Fruit fly (Drosophila melanogaster) whole organism, adult: ENCODE measurements around the gene Sec16.

Experiments
- CG12768 ChIP-seq: fragments of 200-800 bp; sonication (Bioruptor generic); optimal IDR thresholded peaks from 2 replicates; lab custom pipeline; 2017; ENCODE audit warnings: missing biosample characterization, missing genetic modification characterization, mild to moderate bottlenecking, moderate library complexity, missing genetic modification reagents
- CG14711 ChIP-seq: fragments of 200-800 bp; sonication (Bioruptor generic); optimal IDR thresholded peaks from 2 replicates; lab custom pipeline; 2018; ENCODE audit warnings: missing biosample characterization, mild to moderate bottlenecking, missing genetic modification characterization, moderate library complexity
- CG5204 ChIP-seq: fragments of 200-800 bp; sonication (Bioruptor generic); optimal IDR thresholded peaks from 2 replicates; lab custom pipeline; 2016; ENCODE audit warnings: missing biosample characterization, missing genetic modification characterization
- CG7101 ChIP-seq: fragments of 200-800 bp; sonication (Bioruptor generic); optimal IDR thresholded peaks from 2 replicates; lab custom pipeline; 2018; ENCODE audit warnings: missing biosample characterization, mild to moderate bottlenecking, missing genetic modification characterization, moderate library complexity
- Clk ChIP-seq: fragments of 200-800 bp; sonication (Bioruptor generic); optimal IDR thresholded peaks from 2 replicates; lab custom pipeline; 2017; ENCODE audit warnings: missing biosample characterization, missing genetic modification characterization
- Hr96 ChIP-seq: fragments of 200-800 bp; sonication (Bioruptor generic); optimal IDR thresholded peaks from 2 replicates; lab custom pipeline; 2016; ENCODE audit warnings: missing biosample characterization, missing genetic modification characterization
- bab1 ChIP-seq: fragments of 200-800 bp; sonication (Bioruptor generic); optimal IDR thresholded peaks from 3 replicates; lab custom pipeline; 2019; ENCODE audit warnings: missing biosample characterization, mild to moderate bottlenecking, missing genetic modification characterization, moderate library complexity
- cic ChIP-seq: fragments of 200-800 bp; sonication (Bioruptor generic); optimal IDR thresholded peaks from 2 replicates; lab custom pipeline; 2017; ENCODE audit warnings: missing biosample characterization, mild to moderate bottlenecking, missing genetic modification characterization, moderate library complexity
- cnc ChIP-seq, 2 experiments: fragments of >200 bp; optimal IDR thresholded peaks; 2 replicates each; lab custom pipeline; 2017
- kay ChIP-seq: fragments of 200-800 bp; sonication (Bioruptor generic); peaks from one replicate; lab custom pipeline; 2016; ENCODE audit warnings: missing biosample characterization, missing genetic modification characterization, borderline replicate concordance
- ovo ChIP-seq: fragments of 200-800 bp; sonication (Bioruptor generic); optimal IDR thresholded peaks from 2 replicates; lab custom pipeline; 2016; ENCODE audit warnings: missing biosample characterization, missing genetic modification characterization
- tj ChIP-seq: fragments of 200-800 bp; sonication (Bioruptor generic); optimal IDR thresholded peaks from 3 replicates; lab custom pipeline; 2017; ENCODE audit warnings: missing biosample characterization, mild to moderate bottlenecking, missing genetic modification characterization, moderate library complexity

dm6 chrX:12633204-12633603, 37.4 kb downstream of the Sec16 start:
- TF ChIP-seq kay (GFP tag; lab: Kevin White, UChicago), result no peak
- no peak for TF ChIP-seq CG7101 (tag; lab: Kevin White, UChicago)
- TF ChIP-seq ovo (GFP tag; lab: Kevin White, UChicago), result no peak
- no peak for TF ChIP-seq CG14711 (tag; lab: Kevin White, UChicago)
- no peak for TF ChIP-seq Hr96 (GFP tag; lab: Kevin White, UChicago)
- no peak for TF ChIP-seq CG5204 (GFP tag; lab: Kevin White, UChicago)
- TF ChIP-seq Clk, result no peak
- no peak for TF ChIP-seq tj (GFP tag; lab: Kevin White, UChicago)
- TF ChIP-seq cic (GFP tag; lab: Kevin White, UChicago), result no peak
- no peak for TF ChIP-seq cnc (optimal IDR thresholded peaks at IDR 0.05; lab: Kevin White, UChicago)
- TF ChIP-seq CG12768 (GFP tag; lab: Kevin White, UChicago), result no peak
- TF ChIP-seq bab1 (GFP tag; lab: Kevin White, UChicago), result no peak
